Fruit fly (Drosophila melanogaster) whole organism, embryonic: Measurements from ENCODE around the gene Ptp10D.

ENCODE experiments used
- Abd-B ChIP-seq: fragments of 200-800 bp; sonication (Bioruptor generic); optimal IDR thresholded peaks from 2 replicates; lab custom pipeline; 2018; ENCODE audit warnings: missing biosample characterization, mild to moderate bottlenecking, missing genetic modification characterization, moderate library complexity
- Antp ChIP-seq: fragments of 200-800 bp; sonication (Bioruptor generic); optimal IDR thresholded peaks from 3 replicates; lab custom pipeline; 2016; ENCODE audit warnings: missing biosample characterization, missing genetic modification characterization
- CG11504 ChIP-seq: fragments of 200-800 bp; sonication (Bioruptor generic); optimal IDR thresholded peaks from 3 replicates; lab custom pipeline; 2019; ENCODE audit warnings: missing biosample characterization, mild to moderate bottlenecking, missing genetic modification characterization, moderate library complexity
- CG11695 ChIP-seq: fragments of 200-800 bp; sonication (Bioruptor generic); IDR thresholded peaks from 3 replicates; pipeline ENCODE4 v1.3.6; 2022; ENCODE audit warnings: missing biosample characterization, missing genetic modification characterization
- CG12299 ChIP-seq: fragments of 200-800 bp; sonication (Bioruptor generic); optimal IDR thresholded peaks from 2 replicates; lab custom pipeline; 2018; ENCODE audit warnings: missing biosample characterization, mild to moderate bottlenecking, missing genetic modification characterization
- CG13775 ChIP-seq: fragments of 200-800 bp; sonication (Bioruptor generic); optimal IDR thresholded peaks from 3 replicates; lab custom pipeline; 2017; ENCODE audit warnings: missing biosample characterization, mild to moderate bottlenecking, missing genetic modification characterization
- CG15011 ChIP-seq: fragments of 200-800 bp; sonication (Bioruptor generic); optimal IDR thresholded peaks from 3 replicates; lab custom pipeline; 2018; ENCODE audit warnings: missing biosample characterization, mild to moderate bottlenecking, missing genetic modification characterization
- CG15269 ChIP-seq: fragments of 200-800 bp; sonication (Bioruptor generic); optimal IDR thresholded peaks from 2 replicates; lab custom pipeline; 2018; ENCODE audit warnings: missing biosample characterization, mild to moderate bottlenecking, missing genetic modification characterization, moderate library complexity
- CG17385 ChIP-seq: fragments of 200-800 bp; sonication (Bioruptor generic); optimal IDR thresholded peaks from 3 replicates; lab custom pipeline; 2018; ENCODE audit warnings: missing biosample characterization, mild to moderate bottlenecking, missing genetic modification characterization
- CG17612 ChIP-seq: fragments of 200-800 bp; sonication (Bioruptor generic); IDR thresholded peaks from 2 replicates; pipeline ENCODE4 v1.3.6; 2022; ENCODE audit warnings: missing biosample characterization, missing genetic modification characterization
- CG17829 ChIP-seq: fragments of 200-800 bp; optimal IDR thresholded peaks from 2 replicates; lab custom pipeline; 2019; ENCODE audit warnings: missing biosample characterization, mild to moderate bottlenecking, missing genetic modification characterization, moderate library complexity
- CG32772 ChIP-seq: fragments of 200-800 bp; sonication (Bioruptor generic); IDR thresholded peaks from 2 replicates; pipeline ENCODE4 v1.3.6; 2022; ENCODE audit warnings: missing biosample characterization, missing genetic modification characterization
- CG3726 ChIP-seq: fragments of 200-800 bp; sonication (Bioruptor generic); IDR thresholded peaks from 3 replicates; pipeline ENCODE4, ENCODE4 v1.3.6; 2022; ENCODE audit warnings: missing biosample characterization, missing genetic modification characterization
- CG5245 ChIP-seq: fragments of 200-800 bp; sonication (Bioruptor generic); optimal IDR thresholded peaks from 3 replicates; lab custom pipeline; 2016; ENCODE audit warnings: missing biosample characterization, missing genetic modification characterization
- CG6689 ChIP-seq: fragments of 200-800 bp; sonication (Bioruptor generic); IDR thresholded peaks from 2 replicates; pipeline ENCODE4 v1.3.6; 2022; ENCODE audit warnings: missing biosample characterization, missing genetic modification characterization
- CG7372 ChIP-seq: fragments of 200-800 bp; sonication (Bioruptor generic); IDR thresholded peaks from 2 replicates; pipeline ENCODE4 v1.3.6; 2022; ENCODE audit warnings: missing biosample characterization, missing genetic modification characterization
- CG7963 ChIP-seq: fragments of 200-800 bp; sonication (Bioruptor generic); IDR thresholded peaks from 3 replicates; pipeline ENCODE4 v1.3.6; 2022; ENCODE audit warnings: missing biosample characterization, missing genetic modification characterization; ENCODE audit not compliant: partially characterized antibody
- CG7987 ChIP-seq: fragments of 200-800 bp; sonication (Bioruptor generic); optimal IDR thresholded peaks from 2 replicates; lab custom pipeline; 2018; ENCODE audit warnings: missing biosample characterization, mild to moderate bottlenecking, missing genetic modification characterization, moderate library complexity
- CG9876 ChIP-seq: fragments of 200-800 bp; sonication (Bioruptor generic); optimal IDR thresholded peaks from 2 replicates; lab custom pipeline; 2016; ENCODE audit warnings: missing biosample characterization, missing genetic modification characterization
- D19A ChIP-seq: fragments of 200-800 bp; optimal IDR thresholded peaks from 3 replicates; lab custom pipeline; 2019; ENCODE audit warnings: missing biosample characterization, mild to moderate bottlenecking, missing genetic modification characterization, moderate library complexity
- Dek ChIP-seq: fragments of 200-800 bp; sonication (Bioruptor generic); optimal IDR thresholded peaks from 3 replicates; lab custom pipeline; 2019; ENCODE audit warnings: missing biosample characterization, mild to moderate bottlenecking, missing genetic modification characterization, moderate library complexity
- Doc2 ChIP-seq: fragments of 200-800 bp; sonication (Bioruptor generic); IDR thresholded peaks from 2 replicates; pipeline ENCODE4 v1.3.6; 2022; ENCODE audit warnings: missing biosample characterization, missing genetic modification characterization
- H2.0 ChIP-seq: fragments of 200-800 bp; sonication (Bioruptor generic); IDR thresholded peaks from 2 replicates; pipeline ENCODE4 v1.3.6; 2022; ENCODE audit warnings: missing biosample characterization, missing genetic modification characterization
- Hr51 ChIP-seq, 2 experiments: fragments of 200-800 bp; sonication (Bioruptor generic); optimal IDR thresholded peaks; 2 replicates in 1 of 2; 3 replicates in 1 of 2; lab custom pipeline; 2016 to 2018; ENCODE audit warnings: missing biosample characterization in 2 of 2, missing genetic modification characterization in 2 of 2, mild to moderate bottlenecking in 1 of 2, moderate library complexity in 1 of 2
- Oaz ChIP-seq: fragments of 200-800 bp; sonication (Bioruptor generic); IDR thresholded peaks from 2 replicates; pipeline ENCODE4 v1.3.6; 2022; ENCODE audit warnings: missing biosample characterization, missing genetic modification characterization
- Rx ChIP-seq: fragments of 200-800 bp; sonication (Bioruptor generic); IDR thresholded peaks from 2 replicates; pipeline ENCODE4 v1.3.6; 2022; ENCODE audit warnings: missing biosample characterization, missing genetic modification characterization
- Sin3A ChIP-seq: fragments of >200 bp; optimal IDR thresholded peaks from 2 replicates; lab custom pipeline; 2018
- Sox102F ChIP-seq: fragments of 200-800 bp; sonication (Bioruptor generic); optimal IDR thresholded peaks from 2 replicates; lab custom pipeline; 2018; ENCODE audit warnings: missing biosample characterization, mild to moderate bottlenecking, missing genetic modification characterization, moderate library complexity
- Taf1 ChIP-seq: fragments of 200-800 bp; sonication (Bioruptor generic); IDR thresholded peaks from 2 replicates; pipeline ENCODE4 v1.3.6; 2022; ENCODE audit warnings: missing biosample characterization, missing genetic modification characterization
- YL-1 ChIP-seq: fragments of 200-800 bp; sonication (Bioruptor generic); optimal IDR thresholded peaks from 3 replicates; lab custom pipeline; 2017; ENCODE audit warnings: missing biosample characterization, mild to moderate bottlenecking, missing genetic modification characterization
- ash1 ChIP-seq: fragments of 200-800 bp; sonication (Bioruptor generic); optimal IDR thresholded peaks from 2 replicates; lab custom pipeline; 2018; ENCODE audit warnings: missing biosample characterization, mild to moderate bottlenecking, missing genetic modification characterization
- az2 ChIP-seq: fragments of 200-800 bp; sonication (Bioruptor generic); optimal IDR thresholded peaks from 3 replicates; lab custom pipeline; 2016; ENCODE audit warnings: missing biosample characterization, missing genetic modification characterization
- bowl ChIP-seq: fragments of 200-800 bp; sonication (Bioruptor generic); IDR thresholded peaks from 2 replicates; pipeline ENCODE4 v1.3.6; 2022; ENCODE audit warnings: missing biosample characterization, missing genetic modification characterization
- chif ChIP-seq, 2 experiments: fragments of 200-800 bp; sonication (Bioruptor generic); optimal IDR thresholded peaks; 3 replicates each; lab custom pipeline; 2016; ENCODE audit warnings: missing biosample characterization in 2 of 2, missing genetic modification characterization in 2 of 2
- chm ChIP-seq: fragments of 200-800 bp; sonication (Bioruptor generic); IDR thresholded peaks from 2 replicates; pipeline ENCODE4 v1.3.6; 2022; ENCODE audit warnings: missing biosample characterization, missing genetic modification characterization
- crc ChIP-seq: fragments of 200-800 bp; sonication (Bioruptor generic); optimal IDR thresholded peaks from 2 replicates; lab custom pipeline; 2016; ENCODE audit warnings: missing biosample characterization, missing genetic modification characterization
- eyg ChIP-seq: fragments of 200-800 bp; sonication (Bioruptor generic); optimal IDR thresholded peaks from 3 replicates; lab custom pipeline; 2016; ENCODE audit warnings: missing biosample characterization, missing genetic modification characterization
- gsb-n ChIP-seq: fragments of 200-800 bp; sonication (Bioruptor generic); optimal IDR thresholded peaks from 3 replicates; lab custom pipeline; 2018; ENCODE audit warnings: missing biosample characterization, mild to moderate bottlenecking, missing genetic modification characterization
- ham ChIP-seq: fragments of 200-800 bp; sonication (Bioruptor generic); IDR thresholded peaks from 2 replicates; pipeline ENCODE4 v1.3.6; 2022; ENCODE audit warnings: missing biosample characterization, missing genetic modification characterization
- hb ChIP-seq: fragments of 200-800 bp; sonication (Bioruptor generic); IDR thresholded peaks from 3 replicates; pipeline ENCODE4 v1.3.6; 2022; ENCODE audit warnings: missing biosample characterization, missing genetic modification characterization; ENCODE audit not compliant: partially characterized antibody
- jing ChIP-seq: fragments of 200-800 bp; sonication (Bioruptor generic); optimal IDR thresholded peaks from 2 replicates; lab custom pipeline; 2018; ENCODE audit warnings: missing biosample characterization, mild to moderate bottlenecking, missing genetic modification characterization
- kay ChIP-seq: fragments of 200-800 bp; sonication (Bioruptor generic); optimal IDR thresholded peaks from 2 replicates; lab custom pipeline; 2016; ENCODE audit warnings: missing biosample characterization, missing genetic modification characterization
- ken ChIP-seq: fragments of 200-800 bp; sonication (Bioruptor generic); IDR thresholded peaks from 3 replicates; pipeline ENCODE4 v1.3.6; 2022; ENCODE audit warnings: missing biosample characterization, missing genetic modification characterization
- knrl ChIP-seq: fragments of 200-800 bp; sonication (Bioruptor generic); IDR thresholded peaks from 3 replicates; pipeline ENCODE4 v1.3.6; 2022; ENCODE audit warnings: missing biosample characterization, missing genetic modification characterization; ENCODE audit not compliant: partially characterized antibody
- pita ChIP-seq: fragments of 200-800 bp; sonication (Bioruptor generic); optimal IDR thresholded peaks from 2 replicates; lab custom pipeline; 2017; ENCODE audit warnings: missing biosample characterization, mild to moderate bottlenecking, missing genetic modification characterization
- pnt ChIP-seq: fragments of 200-800 bp; sonication (Bioruptor generic); optimal IDR thresholded peaks from 3 replicates; lab custom pipeline; 2016; ENCODE audit warnings: missing biosample characterization, missing genetic modification characterization
- sens ChIP-seq: fragments of 200-800 bp; sonication (Bioruptor generic); peaks from one replicate; lab custom pipeline; 2016; ENCODE audit warnings: missing biosample characterization, missing genetic modification characterization
- ssp ChIP-seq: fragments of 200-800 bp; sonication (Bioruptor generic); IDR thresholded peaks from 2 replicates; pipeline ENCODE4 v1.3.6; 2022; ENCODE audit warnings: missing biosample characterization, missing genetic modification characterization
- tll ChIP-seq, 2 experiments: fragments of 200-800 bp in 1 of 2; fragments of >200 bp in 1 of 2; sonication (Bioruptor generic) in 1 of 2; optimal IDR thresholded peaks; 2 replicates each; lab custom pipeline; 2017 to 2019; ENCODE audit warnings: missing biosample characterization in 2 of 2, missing genetic modification characterization in 2 of 2, mild to moderate bottlenecking in 1 of 2, moderate library complexity in 1 of 2
- tna ChIP-seq: fragments of 200-800 bp; sonication (Bioruptor generic); IDR thresholded peaks from 2 replicates; pipeline ENCODE4 v1.3.6; 2022; ENCODE audit warnings: missing biosample characterization, missing genetic modification characterization; ENCODE audit not compliant: partially characterized antibody
- zfh2 ChIP-seq: fragments of 200-800 bp; sonication (Bioruptor generic); optimal IDR thresholded peaks from 2 replicates; lab custom pipeline; 2016; ENCODE audit warnings: missing biosample characterization, missing genetic modification characterization

The Ptp10D gene

dm6 chrX:11678539-11679040 is 56.8 kb downstream of the Ptp10D start, which contains the start of the genes Vlet and bif (continued):
- peak; percentile 49 for TF ChIP-seq Antp (GFP tag; lab: Kevin White, UChicago)
- peak; percentile 24; the same call in 1 of the 3 replicates for TF ChIP-seq CG11695 (GFP tag; lab: Robert Waterston, UW)
- TF ChIP-seq CG32772 (GFP tag; lab: Robert Waterston, UW) = peak; percentile 59; the same call in 1 of the 2 replicates
- TF ChIP-seq az2 (GFP tag; lab: Kevin White, UChicago) = peak; percentile 67
- no peak for TF ChIP-seq Oaz (GFP tag; lab: Robert Waterston, UW)
- peak; percentile 50; the same call in 2 of the 3 replicates for TF ChIP-seq knrl
- 0 out of 2 replicates have a peak, but pooled peaks have one; percentile 20 for TF ChIP-seq CG7372 (GFP tag; lab: Robert Waterston, UW)
- peak; percentile 23 for TF ChIP-seq CG15011
- no peak for TF ChIP-seq jing (GFP tag; lab: Kevin White, UChicago)
- no peak for TF ChIP-seq pita (GFP tag; lab: Kevin White, UChicago)
- peak; percentile 50; the same call in 1 of the 3 replicates for TF ChIP-seq ken
- TF ChIP-seq Hr51 (GFP tag; optimal IDR thresholded peaks at IDR 0.05; lab: Kevin White, UChicago) = peak in 1 of 2 experiments; percentile 44
- peak; percentile 57 for TF ChIP-seq zfh2
- no peak for TF ChIP-seq YL-1 (GFP tag; lab: Kevin White, UChicago)
- TF ChIP-seq kay = peak; percentile 33
- TF ChIP-seq CG17612 (GFP tag; lab: Robert Waterston, UW) = no peak
- TF ChIP-seq Doc2 = no peak
- TF ChIP-seq tll (GFP tag; optimal IDR thresholded peaks at IDR 0.05; lab: Kevin White, UChicago) = no peak
- no peak for TF ChIP-seq crc
- peak; percentile 69 for TF ChIP-seq CG17829 (tag; lab: Kevin White, UChicago)
- TF ChIP-seq eyg = no peak
- 0 out of 2 replicates have a peak, but pooled peaks have one; percentile 2 for TF ChIP-seq Rx (GFP tag; lab: Robert Waterston, UW)
- TF ChIP-seq Dek (tag; lab: Kevin White, UChicago) = peak; percentile 40
- peak; percentile 10 for TF ChIP-seq Sin3A (lab: Kevin White, UChicago)
- peak; percentile 33; the same call in 1 of the 3 replicates for TF ChIP-seq CG7963 (GFP tag; lab: Robert Waterston, UW)
- TF ChIP-seq pnt = peak; percentile 43
- TF ChIP-seq chm = no peak
- no peak for TF ChIP-seq Taf1 (GFP tag; lab: Robert Waterston, UW)
- TF ChIP-seq D19A (tag; lab: Kevin White, UChicago) = peak; percentile 56
- TF ChIP-seq ham (GFP tag; lab: Robert Waterston, UW) = no peak
- TF ChIP-seq sens (GFP tag; lab: Kevin White, UChicago) = peak; percentile 89
- peak; percentile 49 for TF ChIP-seq CG6689 (GFP tag; lab: Robert Waterston, UW)
- TF ChIP-seq CG9876 (GFP tag; lab: Kevin White, UChicago) = no peak
- no peak for TF ChIP-seq Sox102F (GFP tag; lab: Kevin White, UChicago)
- peak in 1 of 2 experiments; percentile 46 for TF ChIP-seq chif (GFP tag; optimal IDR thresholded peaks at IDR 0.05; lab: Kevin White, UChicago)
- peak; percentile 46 for TF ChIP-seq ssp (GFP tag; lab: Robert Waterston, UW)
- no peak for TF ChIP-seq CG7987 (GFP tag; lab: Kevin White, UChicago)
- TF ChIP-seq gsb-n (tag; lab: Kevin White, UChicago) = peak; percentile 40
- peak; percentile 12 for TF ChIP-seq CG12299 (tag; lab: Kevin White, UChicago)
- TF ChIP-seq H2.0 (GFP tag; lab: Robert Waterston, UW) = peak; percentile 53
- TF ChIP-seq CG11504 (tag; lab: Kevin White, UChicago) = no peak
- TF ChIP-seq CG5245 = peak; percentile 26
- TF ChIP-seq ash1 (GFP tag; lab: Kevin White, UChicago) = no peak
- TF ChIP-seq CG3726 (GFP tag; lab: Robert Waterston, UW) = no peak
- TF ChIP-seq CG17385 = peak; percentile 71
- TF ChIP-seq tna (GFP tag; lab: Robert Waterston, UW) = no peak
- peak; percentile 58; the same call in 1 of the 3 replicates for TF ChIP-seq hb
- peak; percentile 78 for TF ChIP-seq CG15269
- TF ChIP-seq CG13775 (GFP tag; lab: Kevin White, UChicago) = peak; percentile 78
- TF ChIP-seq bowl (GFP tag; lab: Robert Waterston, UW) = no peak
- TF ChIP-seq Abd-B (GFP tag; lab: Kevin White, UChicago) = peak; percentile 69
